Fruit fly (Drosophila melanogaster) whole organism, embryonic: ENCODE measurements around the gene CG15286.

ENCODE experiments used
- Aef1 ChIP-seq: fragments of 200-800 bp; sonication (Bioruptor generic); IDR thresholded peaks from 3 replicates; pipeline ENCODE4 v1.3.6; 2022; ENCODE audit warnings: missing biosample characterization, missing genetic modification characterization
- Atf-2 ChIP-seq: fragments of 200-800 bp; sonication (Bioruptor generic); optimal IDR thresholded peaks from 2 replicates; lab custom pipeline; 2016; ENCODE audit warnings: missing biosample characterization, missing genetic modification characterization
- C15 ChIP-seq: fragments of 200-800 bp; sonication (Bioruptor generic); IDR thresholded peaks from 3 replicates; pipeline ENCODE4 v1.3.6; 2022; ENCODE audit warnings: missing biosample characterization, missing genetic modification characterization
- CG10267 ChIP-seq: fragments of 200-800 bp; sonication (Bioruptor generic); optimal IDR thresholded peaks from 2 replicates; lab custom pipeline; 2018; ENCODE audit warnings: missing biosample characterization, mild to moderate bottlenecking, missing genetic modification characterization, moderate library complexity
- CG10431 ChIP-seq: fragments of 200-800 bp; sonication (Bioruptor generic); optimal IDR thresholded peaks from 3 replicates; lab custom pipeline; 2018; ENCODE audit warnings: missing biosample characterization, mild to moderate bottlenecking, missing genetic modification characterization
- CG1792 ChIP-seq: fragments of 200-800 bp; sonication (Bioruptor generic); optimal IDR thresholded peaks from 2 replicates; lab custom pipeline; 2016; ENCODE audit warnings: missing biosample characterization, missing genetic modification characterization
- CG1832 ChIP-seq: fragments of 200-800 bp; sonication (Bioruptor generic); optimal IDR thresholded peaks from 2 replicates; lab custom pipeline; 2017; ENCODE audit warnings: missing biosample characterization, mild to moderate bottlenecking, missing genetic modification characterization, inconsistent platforms
- CG2875 ChIP-seq: fragments of 200-800 bp; sonication (Bioruptor generic); optimal IDR thresholded peaks from 2 replicates; lab custom pipeline; 2017; ENCODE audit warnings: missing biosample characterization, mild to moderate bottlenecking, missing genetic modification characterization, missing genetic modification reagents
- CG3065 ChIP-seq: fragments of 200-800 bp; sonication (Bioruptor generic); optimal IDR thresholded peaks from 2 replicates; lab custom pipeline; 2016; ENCODE audit warnings: missing biosample characterization, missing genetic modification characterization
- CG31365 ChIP-seq: fragments of 200-800 bp; sonication (Bioruptor generic); optimal IDR thresholded peaks from 2 replicates; lab custom pipeline; 2018; ENCODE audit warnings: missing biosample characterization, mild to moderate bottlenecking, missing genetic modification characterization
- CG3163 ChIP-seq: fragments of 200-800 bp; sonication (Bioruptor generic); optimal IDR thresholded peaks from 3 replicates; lab custom pipeline; 2016; ENCODE audit warnings: missing biosample characterization, missing genetic modification characterization
- CG32532 ChIP-seq: fragments of 200-800 bp; sonication (Bioruptor generic); IDR thresholded peaks from 2 replicates; pipeline ENCODE4 v1.3.6; 2022; ENCODE audit warnings: missing biosample characterization, missing genetic modification characterization
- CG33213 ChIP-seq: fragments of 200-800 bp; sonication (Bioruptor generic); optimal IDR thresholded peaks from 3 replicates; lab custom pipeline; 2016; ENCODE audit warnings: missing biosample characterization, missing genetic modification characterization
- CG34422 ChIP-seq: fragments of 200-800 bp; sonication (Bioruptor generic); IDR thresholded peaks from 3 replicates; pipeline ENCODE4 v1.3.6; 2022; ENCODE audit warnings: missing biosample characterization, missing genetic modification characterization
- CG4360 ChIP-seq: fragments of 200-800 bp; sonication (Bioruptor generic); IDR thresholded peaks from 2 replicates; pipeline ENCODE4 v1.3.6; 2022; ENCODE audit warnings: missing biosample characterization, missing genetic modification characterization
- CG7987 ChIP-seq: fragments of 200-800 bp; sonication (Bioruptor generic); optimal IDR thresholded peaks from 2 replicates; lab custom pipeline; 2018; ENCODE audit warnings: missing biosample characterization, mild to moderate bottlenecking, missing genetic modification characterization, moderate library complexity
- CG8388 ChIP-seq: fragments of 200-800 bp; sonication (Bioruptor generic); optimal IDR thresholded peaks from 2 replicates; lab custom pipeline; 2019; ENCODE audit warnings: missing biosample characterization, mild to moderate bottlenecking, missing genetic modification characterization, moderate library complexity
- CG8478 ChIP-seq: fragments of >200 bp; optimal IDR thresholded peaks from 2 replicates; lab custom pipeline; 2018
- CG8924 ChIP-seq: fragments of 200-800 bp; optimal IDR thresholded peaks from 3 replicates; lab custom pipeline; 2019; ENCODE audit warnings: missing biosample characterization, mild to moderate bottlenecking, missing genetic modification characterization, moderate library complexity
- CG9215 ChIP-seq: fragments of 200-800 bp; sonication (Bioruptor generic); IDR thresholded peaks from 2 replicates; pipeline ENCODE4 v1.3.6; 2022; ENCODE audit warnings: missing biosample characterization, missing genetic modification characterization
- Dfd ChIP-seq, 2 experiments: fragments of >200 bp; optimal IDR thresholded peaks; 2 replicates each; lab custom pipeline; 2017; ENCODE audit warnings: missing biosample characterization in 2 of 2, missing genetic modification characterization in 2 of 2
- Dp ChIP-seq: fragments of 200-800 bp; sonication (Bioruptor generic); optimal IDR thresholded peaks from 2 replicates; lab custom pipeline; 2018; ENCODE audit warnings: missing biosample characterization, mild to moderate bottlenecking, missing genetic modification characterization, moderate library complexity
- Elba2 ChIP-seq: fragments of 200-800 bp; sonication (Bioruptor generic); optimal IDR thresholded peaks from 3 replicates; lab custom pipeline; 2016; ENCODE audit warnings: missing biosample characterization, missing genetic modification characterization
- Ets65A ChIP-seq: fragments of 200-800 bp; sonication (Bioruptor generic); peaks from one replicate; lab custom pipeline; 2016; ENCODE audit warnings: missing biosample characterization, missing genetic modification characterization
- Gsc ChIP-seq: fragments of 200-800 bp; sonication (Bioruptor generic); IDR thresholded peaks from 2 replicates; pipeline ENCODE4 v1.3.6; 2022; ENCODE audit warnings: missing biosample characterization, missing genetic modification characterization
- HLH3B ChIP-seq: fragments of 200-800 bp; sonication (Bioruptor generic); IDR thresholded peaks from 2 replicates; pipeline ENCODE4 v1.3.6; 2022; ENCODE audit warnings: missing biosample characterization, missing genetic modification characterization
- Mes4 ChIP-seq: fragments of 200-800 bp; sonication (Bioruptor generic); optimal IDR thresholded peaks from 2 replicates; lab custom pipeline; 2016; ENCODE audit warnings: missing biosample characterization, missing genetic modification characterization
- NfI ChIP-seq: fragments of 200-800 bp; sonication (Bioruptor generic); optimal IDR thresholded peaks from 3 replicates; lab custom pipeline; 2018; ENCODE audit warnings: missing biosample characterization, mild to moderate bottlenecking, missing genetic modification characterization, moderate library complexity
- Rfx ChIP-seq: fragments of 200-800 bp; sonication (Bioruptor generic); IDR thresholded peaks from 2 replicates; pipeline ENCODE4 v1.3.6; 2022; ENCODE audit warnings: missing biosample characterization, missing genetic modification characterization
- Sry-β ChIP-seq: fragments of 200-800 bp; sonication (Bioruptor generic); optimal IDR thresholded peaks from 2 replicates; lab custom pipeline; 2018; ENCODE audit warnings: missing biosample characterization, mild to moderate bottlenecking, missing genetic modification characterization, moderate library complexity
- bbx ChIP-seq: fragments of 200-800 bp; sonication (Bioruptor generic); IDR thresholded peaks from 2 replicates; pipeline ENCODE4 v1.3.6; 2022; ENCODE audit warnings: missing biosample characterization, missing genetic modification characterization; ENCODE audit not compliant: partially characterized antibody
- bigmax ChIP-seq: fragments of 200-800 bp; sonication (Bioruptor generic); optimal IDR thresholded peaks from 2 replicates; lab custom pipeline; 2018; ENCODE audit warnings: missing biosample characterization, mild to moderate bottlenecking, missing genetic modification characterization
- btn ChIP-seq: fragments of 200-800 bp; sonication (Bioruptor generic); optimal IDR thresholded peaks from 2 replicates; lab custom pipeline; 2016; ENCODE audit warnings: missing biosample characterization, missing genetic modification characterization
- cad ChIP-seq: fragments of >200 bp; optimal IDR thresholded peaks from 2 replicates; lab custom pipeline; 2017; ENCODE audit warnings: missing biosample characterization, missing genetic modification characterization
- caup ChIP-seq: fragments of 200-800 bp; sonication (Bioruptor generic); optimal IDR thresholded peaks from 3 replicates; lab custom pipeline; 2017; ENCODE audit warnings: missing biosample characterization, mild to moderate bottlenecking, missing genetic modification characterization, moderate library complexity; ENCODE audit not compliant: severe bottlenecking
- dysf ChIP-seq: fragments of 200-800 bp; sonication (Bioruptor generic); IDR thresholded peaks from 3 replicates; pipeline ENCODE4 v1.3.6; 2022; ENCODE audit warnings: missing biosample characterization, missing genetic modification characterization
- emc ChIP-seq: fragments of 200-800 bp; sonication (Bioruptor generic); optimal IDR thresholded peaks from 2 replicates; lab custom pipeline; 2016; ENCODE audit warnings: missing biosample characterization, missing genetic modification characterization
- fd3F ChIP-seq: fragments of 200-800 bp; sonication (Bioruptor generic); optimal IDR thresholded peaks from 2 replicates; lab custom pipeline; 2018; ENCODE audit warnings: missing biosample characterization, mild to moderate bottlenecking, missing genetic modification characterization, moderate library complexity
- ham ChIP-seq: fragments of 200-800 bp; sonication (Bioruptor generic); IDR thresholded peaks from 2 replicates; pipeline ENCODE4 v1.3.6; 2022; ENCODE audit warnings: missing biosample characterization, missing genetic modification characterization
- jing ChIP-seq: fragments of 200-800 bp; sonication (Bioruptor generic); optimal IDR thresholded peaks from 2 replicates; lab custom pipeline; 2018; ENCODE audit warnings: missing biosample characterization, mild to moderate bottlenecking, missing genetic modification characterization
- kay ChIP-seq: fragments of 200-800 bp; sonication (Bioruptor generic); optimal IDR thresholded peaks from 2 replicates; lab custom pipeline; 2016; ENCODE audit warnings: missing biosample characterization, missing genetic modification characterization
- kni ChIP-seq: fragments of 200-800 bp; sonication (Bioruptor generic); optimal IDR thresholded peaks from 3 replicates; lab custom pipeline; 2017; ENCODE audit warnings: mild to moderate bottlenecking, missing biosample characterization, missing genetic modification reagents, missing genetic modification characterization
- mam ChIP-seq: fragments of 200-800 bp; sonication (Bioruptor generic); optimal IDR thresholded peaks from 3 replicates; lab custom pipeline; 2016; ENCODE audit warnings: missing biosample characterization, missing genetic modification characterization
- otp ChIP-seq: fragments of 200-800 bp; sonication (Bioruptor generic); IDR thresholded peaks from 3 replicates; pipeline ENCODE4, ENCODE4 v1.3.6; 2022; ENCODE audit warnings: missing biosample characterization, missing genetic modification characterization
- p53 ChIP-seq: fragments of 200-800 bp; sonication (Bioruptor generic); optimal IDR thresholded peaks from 2 replicates; lab custom pipeline; 2016; ENCODE audit warnings: missing biosample characterization, missing genetic modification characterization
- pum ChIP-seq: fragments of 200-800 bp; sonication (Bioruptor generic); optimal IDR thresholded peaks from 2 replicates; lab custom pipeline; 2016; ENCODE audit warnings: missing biosample characterization, missing genetic modification characterization
- ro ChIP-seq: fragments of 200-800 bp; sonication (Bioruptor generic); IDR thresholded peaks from 2 replicates; pipeline ENCODE4 v1.3.6; 2022; ENCODE audit warnings: missing biosample characterization, missing genetic modification characterization
- so ChIP-seq: fragments of 200-800 bp; sonication (Bioruptor generic); IDR thresholded peaks from 3 replicates; pipeline ENCODE4 v1.3.6; 2022; ENCODE audit warnings: missing biosample characterization, missing genetic modification characterization
- unpg ChIP-seq: fragments of 200-800 bp; sonication (Bioruptor generic); optimal IDR thresholded peaks from 3 replicates; lab custom pipeline; 2018; ENCODE audit warnings: missing biosample characterization, mild to moderate bottlenecking, missing genetic modification characterization, moderate library complexity
- zf30C ChIP-seq: fragments of 200-800 bp; sonication (Bioruptor generic); optimal IDR thresholded peaks from 3 replicates; lab custom pipeline; 2018; ENCODE audit warnings: missing biosample characterization, mild to moderate bottlenecking, missing genetic modification characterization

CG15286 gene

DNA sequence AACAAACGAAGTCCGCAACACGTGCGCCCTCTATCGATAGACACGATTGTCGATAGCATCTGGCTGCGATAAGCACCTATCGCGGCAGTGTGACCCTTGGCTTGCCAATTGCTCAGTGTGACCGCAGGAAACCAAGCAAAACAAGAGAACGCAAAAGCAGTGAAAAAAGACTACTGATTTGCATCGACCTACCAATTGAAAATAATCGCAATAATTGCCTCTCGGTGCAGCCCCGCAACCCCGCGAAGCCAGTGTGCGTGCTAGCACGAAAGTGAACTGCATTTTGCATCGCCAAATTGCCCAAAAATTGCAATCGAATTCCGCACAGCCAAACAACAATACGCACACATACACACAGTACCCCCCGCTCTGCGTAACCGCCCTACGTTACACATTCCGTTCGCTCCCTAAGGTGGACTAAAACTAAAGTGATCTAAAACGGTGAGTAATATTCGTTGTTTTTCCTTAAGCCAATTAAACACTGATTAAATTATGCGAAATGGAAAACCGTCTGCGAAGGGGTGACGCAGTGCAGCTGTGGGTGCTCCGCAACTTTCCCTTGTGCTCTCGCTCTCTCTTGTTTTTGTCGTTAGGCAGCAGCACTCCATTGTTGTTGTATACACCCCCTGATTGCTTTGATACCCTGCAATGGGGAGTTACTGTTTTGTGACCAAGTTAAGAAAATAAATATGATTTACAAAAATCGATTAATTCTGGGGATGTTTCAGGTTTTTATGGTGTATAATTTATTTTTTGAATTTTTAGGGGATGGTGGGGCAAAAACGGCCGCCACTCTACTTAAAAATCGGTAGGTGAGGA is 17.2 kb downstream of the CG15286 start, which contains the start of gene Rab14 (continued):
- TF ChIP-seq C15 (GFP tag; lab: Robert Waterston, UW), result peak; percentile 66; the same call in 1 of the 3 replicates
- TF ChIP-seq Atf-2 (GFP tag; lab: Kevin White, UChicago), result peak; percentile 30
- peak; percentile 92 for TF ChIP-seq CG4360 (GFP tag; lab: Robert Waterston, UW)
- peak; percentile 79 for TF ChIP-seq mam (GFP tag; lab: Kevin White, UChicago)
- no peak for TF ChIP-seq CG1792 (GFP tag; lab: Kevin White, UChicago)
- peak; percentile 65 for TF ChIP-seq caup (GFP tag; lab: Kevin White, UChicago)
- TF ChIP-seq CG1832 (GFP tag; lab: Kevin White, UChicago), result no peak
- TF ChIP-seq Dfd (GFP tag; optimal IDR thresholded peaks at IDR 0.05; lab: Kevin White, UChicago), result no peak
- TF ChIP-seq p53 (GFP tag; lab: Kevin White, UChicago), result peak; percentile 32
- TF ChIP-seq Mes4 (GFP tag; lab: Kevin White, UChicago), result peak; percentile 32
- peak; percentile 81 for TF ChIP-seq Aef1 (GFP tag; lab: Robert Waterston, UW)
- TF ChIP-seq emc, result no peak
- peak; percentile 35 for TF ChIP-seq CG33213 (GFP tag; lab: Kevin White, UChicago)
- TF ChIP-seq btn, result peak; percentile 5
- TF ChIP-seq CG8478, result peak; percentile 74
- peak; percentile 91 for TF ChIP-seq bbx (GFP tag; lab: Robert Waterston, UW)
- no peak for TF ChIP-seq Elba2 (GFP tag; lab: Kevin White, UChicago)
- peak; percentile 91 for TF ChIP-seq CG32532 (GFP tag; lab: Robert Waterston, UW)
- no peak for TF ChIP-seq cad
- peak; percentile 58 for TF ChIP-seq Dp (GFP tag; lab: Kevin White, UChicago)
- peak; percentile 55 for TF ChIP-seq CG10431 (GFP tag; lab: Kevin White, UChicago)
- TF ChIP-seq HLH3B (GFP tag; lab: Robert Waterston, UW), result peak; percentile 72
- TF ChIP-seq unpg (GFP tag; lab: Kevin White, UChicago), result peak; percentile 89
- peak; percentile 51; the same call in 1 of the 2 replicates for TF ChIP-seq CG9215 (GFP tag; lab: Robert Waterston, UW)
- TF ChIP-seq pum (GFP tag; lab: Kevin White, UChicago), result peak; percentile 64
- TF ChIP-seq CG8388 (GFP tag; lab: Kevin White, UChicago), result peak; percentile 78
- no peak for TF ChIP-seq so (GFP tag; lab: Robert Waterston, UW)
- TF ChIP-seq CG3065 (GFP tag; lab: Kevin White, UChicago), result peak; percentile 38
- peak; percentile 91 for TF ChIP-seq Ets65A (GFP tag; lab: Kevin White, UChicago)
- TF ChIP-seq fd3F, result peak; percentile 74
- TF ChIP-seq kni, result peak; percentile 61
- no peak for TF ChIP-seq Gsc (GFP tag; lab: Robert Waterston, UW)
- peak; percentile 34 for TF ChIP-seq CG3163 (GFP tag; lab: Kevin White, UChicago)
- TF ChIP-seq CG7987 (GFP tag; lab: Kevin White, UChicago), result peak; percentile 80
- TF ChIP-seq CG2875 (GFP tag; lab: Kevin White, UChicago), result peak; percentile 64
- TF ChIP-seq jing (GFP tag; lab: Kevin White, UChicago), result peak; percentile 32
- peak; percentile 90 for TF ChIP-seq Rfx (GFP tag; lab: Robert Waterston, UW)
- TF ChIP-seq NfI (GFP tag; lab: Kevin White, UChicago), result peak; percentile 86
- TF ChIP-seq otp (GFP tag; lab: Robert Waterston, UW), result peak; percentile 74; the same call in 2 of the 3 replicates
- no peak for TF ChIP-seq CG31365
- TF ChIP-seq ro (GFP tag; lab: Robert Waterston, UW), result peak; percentile 56
- peak; percentile 90 for TF ChIP-seq CG34422 (GFP tag; lab: Robert Waterston, UW)
- TF ChIP-seq bigmax (GFP tag; lab: Kevin White, UChicago), result no peak
- TF ChIP-seq CG10267 (tag; lab: Kevin White, UChicago), result peak; percentile 37
- TF ChIP-seq kay (GFP tag; lab: Kevin White, UChicago), result peak; percentile 75
- peak; percentile 88 for TF ChIP-seq CG8924 (tag; lab: Kevin White, UChicago)
- TF ChIP-seq zf30C, result no peak
- peak; percentile 84 for TF ChIP-seq dysf
- TF ChIP-seq Sry-β (GFP tag; lab: Kevin White, UChicago), result peak; percentile 43
- TF ChIP-seq ham (GFP tag; lab: Robert Waterston, UW), result no peak
